Worm (Caenorhabditis elegans) whole organism, early embryonic: ENCODE results near the gene R07B7.6.

Experiments
- B0310.2 ChIP-seq: sonication (generic microtip); optimal IDR thresholded peaks from 2 replicates; lab custom pipeline; 2016; ENCODE audit warnings: mild to moderate bottlenecking, missing genetic modification characterization, missing compliant biosample characterization
- F13C5.2 ChIP-seq: sonication (generic microtip); optimal IDR thresholded peaks from 2 replicates; lab custom pipeline; 2017; ENCODE audit warnings: mild to moderate bottlenecking, missing genetic modification characterization, inconsistent platforms, missing compliant biosample characterization
- aly-1 ChIP-seq: sonication (generic microtip); optimal IDR thresholded peaks from 2 replicates; lab custom pipeline; 2016; ENCODE audit warnings: missing genetic modification characterization, missing compliant biosample characterization
- ama-1 ChIP-seq: fragments of 150-350 bp; optimal IDR thresholded peaks from 2 replicates; lab custom pipeline; 2014
- ceh-13 ChIP-seq: fragments of 200-800 bp; sonication (Bioruptor generic); optimal IDR thresholded peaks from 2 replicates; lab custom pipeline; 2018; ENCODE audit warnings: mild to moderate bottlenecking, missing genetic modification characterization, missing compliant biosample characterization
- ceh-36 ChIP-seq: sonication (generic microtip); optimal IDR thresholded peaks from 2 replicates; lab custom pipeline; 2016; ENCODE audit warnings: missing genetic modification characterization, inconsistent platforms, missing compliant biosample characterization
- ets-7 ChIP-seq: sonication (generic microtip); optimal IDR thresholded peaks from 2 replicates; lab custom pipeline; 2016; ENCODE audit warnings: missing genotype, missing genetic modification characterization, missing compliant biosample characterization
- flt-1 ChIP-seq: fragments of 200-800 bp; sonication (Bioruptor generic); IDR thresholded peaks from 2 replicates; pipeline ENCODE4 v1.3.6; 2022; ENCODE audit warnings: missing genetic modification characterization, missing compliant biosample characterization
- hmbx-1 ChIP-seq: sonication (generic microtip); optimal IDR thresholded peaks from 2 replicates; lab custom pipeline; 2016; ENCODE audit warnings: mild to moderate bottlenecking, missing genetic modification characterization, missing compliant biosample characterization
- hmg-4 ChIP-seq: fragments of 200-800 bp; sonication (Bioruptor generic); optimal IDR thresholded peaks from 2 replicates; lab custom pipeline; 2018; ENCODE audit warnings: mild to moderate bottlenecking, missing genetic modification characterization, missing compliant biosample characterization
- hnd-1 ChIP-seq: sonication (generic microtip); optimal IDR thresholded peaks from 2 replicates; lab custom pipeline; 2016; ENCODE audit warnings: missing genetic modification characterization, missing compliant biosample characterization
- pes-1 ChIP-seq: fragments of 200-800 bp; sonication (Bioruptor generic); IDR thresholded peaks from 2 replicates; pipeline ENCODE4 v1.3.6; 2022; ENCODE audit warnings: missing genetic modification reagents, missing genetic modification characterization, missing compliant biosample characterization
- scrt-1 ChIP-seq: fragments of 200-800 bp; sonication (Bioruptor generic); IDR thresholded peaks from 2 replicates; pipeline ENCODE4 v1.3.6; 2022; ENCODE audit warnings: missing genetic modification characterization, missing compliant biosample characterization
- sea-1 ChIP-seq: fragments of 200-800 bp; sonication (Bioruptor generic); conservative IDR thresholded peaks from 2 replicates; pipeline ENCODE4 v1.3.6; 2022; ENCODE audit warnings: missing genetic modification characterization, missing compliant biosample characterization
- tbx-11 ChIP-seq: fragments of 200-800 bp; sonication (Bioruptor generic); IDR thresholded peaks from 2 replicates; pipeline ENCODE4 v1.3.6; 2022; ENCODE audit warnings: missing genetic modification characterization, missing compliant biosample characterization
- tbx-37 ChIP-seq: fragments of 200-800 bp; sonication (Bioruptor generic); conservative IDR thresholded peaks from 2 replicates; pipeline ENCODE4 v1.3.6; 2022; ENCODE audit warnings: missing genetic modification reagents, missing genetic modification characterization, missing compliant biosample characterization
- tra-4 ChIP-seq: sonication (generic microtip); optimal IDR thresholded peaks from 2 replicates; lab custom pipeline; 2017; ENCODE audit warnings: missing genetic modification characterization, missing compliant biosample characterization

R07B7.6 gene

ce11 chrV:12065859-12066258 lies 8.9 kb downstream of the R07B7.6 start:
- no peak for TF ChIP-seq hmbx-1 (tag; lab: Kevin White, UChicago)

- TF ChIP-seq F13C5.2 (no peak), flt-1 (GFP tag; lab: Robert Waterston, UW) (no peak), scrt-1 (GFP tag; lab: Robert Waterston, UW) (no peak), sea-1 (GFP tag; lab: Robert Waterston, UW) (no peak), tra-4 (tag; lab: Kevin White, UChicago) (no peak), pes-1 (GFP tag; lab: Robert Waterston, UW) (no peak), hmg-4 (GFP tag; lab: Kevin White, UChicago) (no peak), hmbx-1 (tag; lab: Kevin White, UChicago) (no peak), tbx-37 (no peak), ets-7 (no peak), ceh-13 (GFP tag; lab: Kevin White, UChicago) (no peak), B0310.2 (tag; lab: Kevin White, UChicago) (no peak)
These were observed 9.4 kb downstream of the R07B7.6 start, which contains the start of gene pqn-53 for ce11 chrV:12065369-12065768. pqn-53 (minus strand) TSS chrV:12065391.

ce11 chrV:12063036-12063435 lies 11.8 kb downstream of the R07B7.6 start, which contains the start of gene clh-6:
clh-6 (minus strand) TSS chrV:12063368.
- TF ChIP-seq tbx-11 (GFP tag; lab: Robert Waterston, UW), result no peak
- TF ChIP-seq hnd-1 (tag; lab: Kevin White, UChicago), result no peak
- TF ChIP-seq hmbx-1 (tag; lab: Kevin White, UChicago), result no peak
- no peak for TF ChIP-seq sea-1 (GFP tag; lab: Robert Waterston, UW)
- peak; percentile 79 for TF ChIP-seq ama-1 (lab: Kevin White, UChicago)

ce11 chrV:12059719-12060118 lies 15.1 kb downstream of the R07B7.6 start, which contains the start of gene R07B7.2:
R07B7.2 (minus strand) TSS chrV:12059753.
- TF ChIP-seq scrt-1 (GFP tag; lab: Robert Waterston, UW) (no peak), hnd-1 (tag; lab: Kevin White, UChicago) (no peak), hmg-4 (GFP tag; lab: Kevin White, UChicago) (no peak), ceh-36 (tag; lab: Kevin White, UChicago) (no peak), tbx-11 (GFP tag; lab: Robert Waterston, UW) (no peak), F13C5.2 (no peak), sea-1 (GFP tag; lab: Robert Waterston, UW) (no peak), hmbx-1 (tag; lab: Kevin White, UChicago) (no peak), ceh-13 (GFP tag; lab: Kevin White, UChicago) (no peak), pes-1 (GFP tag; lab: Robert Waterston, UW) (no peak), aly-1 (tag; lab: Kevin White, UChicago) (no peak), tra-4 (tag; lab: Kevin White, UChicago) (no peak), ama-1 (lab: Kevin White, UChicago) (no peak), tbx-37 (no peak), B0310.2 (tag; lab: Kevin White, UChicago) (no peak), ets-7 (no peak)

- TF ChIP-seq tbx-37 (no peak), hnd-1 (tag; lab: Kevin White, UChicago) (no peak), tra-4 (tag; lab: Kevin White, UChicago) (no peak), ceh-36 (tag; lab: Kevin White, UChicago) (no peak), B0310.2 (tag; lab: Kevin White, UChicago) (no peak), hmg-4 (GFP tag; lab: Kevin White, UChicago) (no peak), ama-1 (lab: Kevin White, UChicago) (no peak), aly-1 (tag; lab: Kevin White, UChicago) (no peak), tbx-11 (GFP tag; lab: Robert Waterston, UW) (no peak), flt-1 (GFP tag; lab: Robert Waterston, UW) (no peak), scrt-1 (GFP tag; lab: Robert Waterston, UW) (no peak), F13C5.2 (no peak), pes-1 (GFP tag; lab: Robert Waterston, UW) (no peak), sea-1 (GFP tag; lab: Robert Waterston, UW) (no peak), ets-7 (no peak), ceh-13 (GFP tag; lab: Kevin White, UChicago) (no peak)
These were observed 21.2 kb downstream of the R07B7.6 start, which contains the start of gene F10C2.7 for ce11 chrV:12053598-12053997. F10C2.7 (plus strand) TSS chrV:12053898.

- TF ChIP-seq flt-1 (GFP tag; lab: Robert Waterston, UW) (no peak), pes-1 (GFP tag; lab: Robert Waterston, UW) (no peak), ceh-36 (tag; lab: Kevin White, UChicago) (no peak), F13C5.2 (no peak), tbx-37 (no peak), tbx-11 (GFP tag; lab: Robert Waterston, UW) (no peak), hnd-1 (tag; lab: Kevin White, UChicago) (no peak), scrt-1 (GFP tag; lab: Robert Waterston, UW) (no peak), ama-1 (lab: Kevin White, UChicago) (no peak), ceh-13 (GFP tag; lab: Kevin White, UChicago) (no peak), B0310.2 (tag; lab: Kevin White, UChicago) (no peak), sea-1 (GFP tag; lab: Robert Waterston, UW) (no peak), hmbx-1 (tag; lab: Kevin White, UChicago) (no peak), tra-4 (tag; lab: Kevin White, UChicago) (no peak)
These were observed 26.3 kb downstream of the R07B7.6 start, which contains the start of gene dars-2 for ce11 chrV:12048445-12048844. dars-2 (plus strand) TSS chrV:12048745.

ce11 chrV:12047735-12048134 lies 27.1 kb downstream of the R07B7.6 start:
- TF ChIP-seq aly-1 (tag; lab: Kevin White, UChicago) (no peak), hmg-4 (GFP tag; lab: Kevin White, UChicago) (no peak), hnd-1 (tag; lab: Kevin White, UChicago) (no peak), ets-7 (no peak), B0310.2 (tag; lab: Kevin White, UChicago) (no peak), ceh-13 (GFP tag; lab: Kevin White, UChicago) (no peak), tbx-37 (no peak), F13C5.2 (no peak), scrt-1 (GFP tag; lab: Robert Waterston, UW) (no peak), tbx-11 (GFP tag; lab: Robert Waterston, UW) (no peak), tra-4 (tag; lab: Kevin White, UChicago) (no peak), pes-1 (GFP tag; lab: Robert Waterston, UW) (no peak), sea-1 (GFP tag; lab: Robert Waterston, UW) (no peak), ceh-36 (tag; lab: Kevin White, UChicago) (no peak), hmbx-1 (tag; lab: Kevin White, UChicago) (no peak)
